Fruit fly (Drosophila melanogaster): ENCODE measurements around the gene Lcp65Ae.

dm6 chr3L:6160514-6160913, 22.6 kb upstream of the Lcp65Ae start, which contains the start of gene Cpr65Az:
- no peak for TF ChIP-seq achi (GFP tag; optimal IDR thresholded peaks at IDR 0.05)
- TF ChIP-seq net (GFP tag; optimal IDR thresholded peaks at IDR 0.05), result no peak
- no peak for TF ChIP-seq CG11902 (GFP tag; optimal IDR thresholded peaks at IDR 0.05)
